Fruit fly (Drosophila melanogaster): ENCODE results near the gene CG12948.

Gene CG12948

DNA sequence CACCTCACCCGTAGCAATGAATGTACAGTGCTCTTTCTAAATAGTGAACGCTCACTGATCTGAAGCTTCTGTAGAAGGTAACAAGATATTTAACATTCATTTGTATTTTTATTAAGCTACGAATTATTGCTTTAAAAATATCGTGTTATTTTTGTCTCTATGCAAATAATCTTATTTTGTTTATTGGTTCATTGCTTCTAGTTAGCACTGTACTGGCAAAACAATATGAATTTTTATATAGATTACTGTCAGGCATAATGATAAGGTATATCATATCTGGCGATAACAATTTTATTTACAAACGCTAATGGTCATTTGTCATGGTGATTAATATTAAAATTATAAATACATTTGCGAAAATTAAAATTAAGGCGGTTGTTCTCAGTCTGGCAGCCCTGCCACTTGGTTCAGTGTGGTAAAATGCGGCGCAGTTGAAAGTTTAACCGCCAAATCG lies 24.0 kb upstream of the CG12948 start, which contains the start of gene CG9471:
CG9471 (minus strand) TSS at position 24 of the 454 bp plus-strand sequence.
- peak; percentile 96 for TF ChIP-seq lz (GFP tag; optimal IDR thresholded peaks at IDR 0.05)
- TF ChIP-seq OdsH (GFP tag; optimal IDR thresholded peaks at IDR 0.05) = peak; percentile 97
- peak; percentile 99 for TF ChIP-seq svp (GFP tag)
- peak; percentile 93 for TF ChIP-seq dsx (GFP tag; optimal IDR thresholded peaks at IDR 0.05; ENCODE audit: poor library complexity, severe bottlenecking)
- peak; percentile 31 for TF ChIP-seq Hr38 (GFP tag; optimal IDR thresholded peaks at IDR 0.05)
- TF ChIP-seq CG10631 (GFP tag; optimal IDR thresholded peaks at IDR 0.05) = peak; percentile 96
- TF ChIP-seq CG8119 (GFP tag; IDR thresholded peaks at IDR 0.05) = peak; percentile 95
- peak; percentile 92 for TF ChIP-seq CG11902 (GFP tag; optimal IDR thresholded peaks at IDR 0.05)
- TF ChIP-seq Ets96B (tag; optimal IDR thresholded peaks at IDR 0.05) = peak; percentile 90
- TF ChIP-seq fd85E (GFP tag; optimal IDR thresholded peaks at IDR 0.05) = peak; percentile 83
- TF ChIP-seq CG1621 (tag; optimal IDR thresholded peaks at IDR 0.05) = peak; percentile 90
- peak; percentile 90 for TF ChIP-seq CG6276 (GFP tag; optimal IDR thresholded peaks at IDR 0.05)
- peak; percentile 96 for TF ChIP-seq Smox (GFP tag; optimal IDR thresholded peaks at IDR 0.05)
- TF ChIP-seq ss (GFP tag; optimal IDR thresholded peaks at IDR 0.05) = peak; percentile 81 to 89
- TF ChIP-seq Eip78C (GFP tag) = peak; percentile 99
- TF ChIP-seq Ets21C (GFP tag; optimal IDR thresholded peaks at IDR 0.05) = peak; percentile 94
- TF ChIP-seq CG6792 (GFP tag; optimal IDR thresholded peaks at IDR 0.05) = peak; percentile 96
- peak; percentile 97 for TF ChIP-seq CG6163 (GFP tag; IDR thresholded peaks at IDR 0.05)
- TF ChIP-seq Gug (GFP tag; IDR thresholded peaks at IDR 0.05) = peak; percentile 91
- TF ChIP-seq Blimp-1 (GFP tag; optimal IDR thresholded peaks at IDR 0.05) = peak; percentile 81
- peak; percentile 97 for TF ChIP-seq pdm3 (GFP tag; optimal IDR thresholded peaks at IDR 0.05)
- TF ChIP-seq Met (GFP tag; optimal IDR thresholded peaks at IDR 0.05) = peak; percentile 97
- TF ChIP-seq achi (GFP tag; optimal IDR thresholded peaks at IDR 0.05) = peak; percentile 95
- peak; percentile 87 for TF ChIP-seq Lpt (GFP tag; optimal IDR thresholded peaks at IDR 0.05)
- peak; percentile 96 for TF ChIP-seq CG3919 (GFP tag; optimal IDR thresholded peaks at IDR 0.05)
- TF ChIP-seq topi (GFP tag; optimal IDR thresholded peaks at IDR 0.05) = peak; percentile 99
- peak; percentile 96 for TF ChIP-seq acj6 (GFP tag; optimal IDR thresholded peaks at IDR 0.05)
- TF ChIP-seq CG7368 (GFP tag; optimal IDR thresholded peaks at IDR 0.05) = peak; percentile 94
- TF ChIP-seq Sox15 (GFP tag; optimal IDR thresholded peaks at IDR 0.05) = peak; percentile 91
- TF ChIP-seq Eip93F (GFP tag; optimal IDR thresholded peaks at IDR 0.05) = peak; percentile 94
- TF ChIP-seq spab (GFP tag; optimal IDR thresholded peaks at IDR 0.05) = peak; percentile 82
- peak; percentile 78 for TF ChIP-seq fd59A (GFP tag; optimal IDR thresholded peaks at IDR 0.05)
- TF ChIP-seq CG11294 (GFP tag; IDR thresholded peaks at IDR 0.05) = peak; percentile 90
- TF ChIP-seq salr (GFP tag; optimal IDR thresholded peaks at IDR 0.05) = peak; percentile 76 to 91
- TF ChIP-seq CG8319 (GFP tag; optimal IDR thresholded peaks at IDR 0.05) = peak; percentile 91
- TF ChIP-seq Hr39 (GFP tag; optimal IDR thresholded peaks at IDR 0.05) = peak; percentile 97
- peak; percentile 96 for TF ChIP-seq CG8632 (GFP tag; optimal IDR thresholded peaks at IDR 0.05)
- TF ChIP-seq CG31627 (GFP tag; optimal IDR thresholded peaks at IDR 0.05) = peak; percentile 97
- TF ChIP-seq CG4318 (GFP tag; optimal IDR thresholded peaks at IDR 0.05) = no peak
- peak; percentile 98 for TF ChIP-seq esn (GFP tag; optimal IDR thresholded peaks at IDR 0.05)
- peak; percentile 97 for TF ChIP-seq eg (GFP tag; IDR thresholded peaks at IDR 0.05)
- TF ChIP-seq cyc (GFP tag; optimal IDR thresholded peaks at IDR 0.05) = peak; percentile 96
- TF ChIP-seq CG15336 (GFP tag; IDR thresholded peaks at IDR 0.05) = peak; percentile 96
- TF ChIP-seq Eip75B (GFP tag; optimal IDR thresholded peaks at IDR 0.05) = peak; percentile 95
- TF ChIP-seq CG6854 (GFP tag; optimal IDR thresholded peaks at IDR 0.05) = peak; percentile 87
- TF ChIP-seq vri (GFP tag; optimal IDR thresholded peaks at IDR 0.05) = peak; percentile 98
- TF ChIP-seq net (GFP tag; optimal IDR thresholded peaks at IDR 0.05) = peak; percentile 95
- peak; percentile 90 for TF ChIP-seq CG32006 (GFP tag; optimal IDR thresholded peaks at IDR 0.05)
- TF ChIP-seq CG34406 (GFP tag; optimal IDR thresholded peaks at IDR 0.05) = peak; percentile 95
- peak; percentile 97 for TF ChIP-seq Sox102F (GFP tag; optimal IDR thresholded peaks at IDR 0.05)
- TF ChIP-seq CG6808 (GFP tag; optimal IDR thresholded peaks at IDR 0.05) = peak; percentile 87
- TF ChIP-seq CG3032 (tag; optimal IDR thresholded peaks at IDR 0.05) = peak; percentile 89

Data from whole organism, prepupa.